Worm (Caenorhabditis elegans): Measurements from ENCODE around the gene F57F4.2.

Gene F57F4.2

ce11 chrV:6346906-6347305, 42.6 kb downstream of the F57F4.2 start (continued):
- TF ChIP-seq ztf-7 (tag; optimal IDR thresholded peaks at IDR 0.05) (no peak), ceh-20 (GFP tag; IDR thresholded peaks at IDR 0.05) (no peak), F26F4.8 (GFP tag; conservative IDR thresholded peaks at IDR 0.05) (no peak), R02D3.7 (tag; optimal IDR thresholded peaks at IDR 0.05) (no peak), ceh-28 (tag; optimal IDR thresholded peaks at IDR 0.05) (no peak), duxl-1 (tag; optimal IDR thresholded peaks at IDR 0.05; ENCODE audit: poor library complexity) (no peak), nhr-237 (tag; optimal IDR thresholded peaks at IDR 0.05) (no peak), F49E8.2 (tag; optimal IDR thresholded peaks at IDR 0.05; ENCODE audit: borderline replicate concordance) (no peak), aha-1 (tag) (peak; percentile 91), daf-19 (GFP tag; conservative IDR thresholded peaks at IDR 0.05) (no peak), tag-97 (GFP tag; IDR thresholded peaks at IDR 0.05) (no peak), spr-3 (GFP tag; optimal IDR thresholded peaks at IDR 0.05) (no peak), nhr-48 (tag; optimal IDR thresholded peaks at IDR 0.05) (no peak), ctbp-1 (GFP tag; IDR thresholded peaks at IDR 0.05) (no peak), mdt-29 (GFP tag; IDR thresholded peaks at IDR 0.05) (no peak), unc-62 (GFP tag; optimal IDR thresholded peaks at IDR 0.05 in 1 of 2) (peak in 1 of 2 experiments; percentile 19), unc-62 (tag; optimal IDR thresholded peaks at IDR 0.05) (no peak), mdl-1 (tag; optimal IDR thresholded peaks at IDR 0.05) (no peak), skn-1 (tag; optimal IDR thresholded peaks at IDR 0.05) (no peak), ceh-44 (GFP tag; IDR thresholded peaks at IDR 0.05) (no peak), dmd-9 (GFP tag; IDR thresholded peaks at IDR 0.05) (no peak), ceh-82 (tag; optimal IDR thresholded peaks at IDR 0.05) (no peak), Y48G9A.11 (GFP tag; IDR thresholded peaks at IDR 0.05) (no peak), rbr-2 (tag; optimal IDR thresholded peaks at IDR 0.05) (no peak), hlh-30 (tag; optimal IDR thresholded peaks at IDR 0.05; ENCODE audit: insufficient read depth) (peak; percentile 59), fos-1 (tag; optimal IDR thresholded peaks at IDR 0.05) (no peak), T20F7.1 (GFP tag; optimal IDR thresholded peaks at IDR 0.05) (no peak), zfp-3 (GFP tag; conservative IDR thresholded peaks at IDR 0.05) (no peak), aly-2 (tag; optimal IDR thresholded peaks at IDR 0.05) (no peak), nhr-102 (tag; optimal IDR thresholded peaks at IDR 0.05) (no peak), D1046.2 (GFP tag; IDR thresholded peaks at IDR 0.05) (no peak), lin-13 (GFP tag; optimal IDR thresholded peaks at IDR 0.05) (no peak), madf-5 (GFP tag; IDR thresholded peaks at IDR 0.05) (no peak), saeg-2 (GFP tag; IDR thresholded peaks at IDR 0.05) (no peak), pha-4 (GFP tag; IDR thresholded peaks at IDR 0.05) (no peak), pha-4 (tag; optimal IDR thresholded peaks at IDR 0.05) (no peak), nhr-28 (tag; optimal IDR thresholded peaks at IDR 0.05) (peak; percentile 85), dve-1 (tag; optimal IDR thresholded peaks at IDR 0.05; ENCODE audit: insufficient read depth) (peak; percentile 62), hlh-11 (tag; optimal IDR thresholded peaks at IDR 0.05) (peak; percentile 76), nhr-77 (tag; optimal IDR thresholded peaks at IDR 0.05) (peak; percentile 45), attf-4 (tag; optimal IDR thresholded peaks at IDR 0.05) (no peak), lin-38 (GFP tag; IDR thresholded peaks at IDR 0.05) (no peak), ZK337.2 (GFP tag; IDR thresholded peaks at IDR 0.05) (no peak), hmg-1.1 (GFP tag; IDR thresholded peaks at IDR 0.05) (no peak), fkh-10 (GFP tag; optimal IDR thresholded peaks at IDR 0.05) (no peak), gei-8 (GFP tag; optimal IDR thresholded peaks at IDR 0.05) (no peak)

All from whole organism, L4 larva.